Fruit fly (Drosophila melanogaster): ENCODE data around the gene Mhcl.

The Mhcl gene

DNA sequence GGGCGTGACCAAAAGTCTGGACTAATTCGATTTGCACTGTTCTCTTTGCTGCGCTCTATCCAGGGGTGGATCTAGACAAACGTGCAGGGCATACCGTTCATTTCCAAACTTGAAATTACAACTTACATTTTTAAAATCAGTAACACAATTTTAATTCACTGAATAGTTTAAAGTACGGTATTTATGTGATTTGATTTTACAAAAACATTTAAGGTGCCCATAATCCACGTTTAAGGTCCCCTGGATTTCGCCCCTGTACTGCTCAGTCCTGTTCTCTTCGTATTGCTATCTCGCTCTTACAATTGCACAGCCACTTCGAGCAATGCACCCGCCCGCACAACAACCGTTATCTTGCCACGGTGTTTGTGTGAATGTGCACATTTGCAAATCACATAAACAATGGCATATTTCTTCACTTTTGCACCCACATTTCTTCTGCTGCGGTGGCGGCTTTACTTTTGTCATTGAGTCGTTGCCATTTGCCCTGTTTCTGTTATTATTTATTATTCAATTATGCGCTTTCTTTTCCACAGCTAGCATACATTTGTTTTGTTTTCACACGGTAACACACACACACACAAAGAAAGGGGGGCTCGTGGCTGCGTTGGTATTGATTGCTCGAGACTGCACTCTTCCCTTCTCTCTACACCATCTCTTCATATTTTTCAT is 766 bp downstream of the Mhcl start (continued):
- TF ChIP-seq pnt (GFP tag; optimal IDR thresholded peaks at IDR 0.05) (peak; percentile 83), CG9727 (GFP tag; optimal IDR thresholded peaks at IDR 0.05) (peak; percentile 83), Drgx (GFP tag; IDR thresholded peaks at IDR 0.05) (peak; percentile 99), Ada2b (GFP tag; IDR thresholded peaks at IDR 0.05) (peak; percentile 79), Dbx (GFP tag; IDR thresholded peaks at IDR 0.05) (0 out of 3 replicates have a peak, but pooled peaks have one; percentile 40), CG11093 (GFP tag; IDR thresholded peaks at IDR 0.05) (peak; percentile 67; the same call in 1 of the 3 replicates), dm (GFP tag; optimal IDR thresholded peaks at IDR 0.05) (peak; percentile 65), Gsc (GFP tag; IDR thresholded peaks at IDR 0.05) (no peak), pros (GFP tag; optimal IDR thresholded peaks at IDR 0.05) (no peak), her (GFP tag; optimal IDR thresholded peaks at IDR 0.05) (peak; percentile 31), CG8388 (GFP tag; optimal IDR thresholded peaks at IDR 0.05) (peak; percentile 71), CG15073 (GFP tag; optimal IDR thresholded peaks at IDR 0.05) (no peak), en (GFP tag; optimal IDR thresholded peaks at IDR 0.05) (peak; percentile 57), ems (GFP tag; optimal IDR thresholded peaks at IDR 0.05) (peak; percentile 58), CG1529 (GFP tag; optimal IDR thresholded peaks at IDR 0.05) (peak; percentile 72), CG2678 (tag; optimal IDR thresholded peaks at IDR 0.05) (peak; percentile 83), Hey (tag; optimal IDR thresholded peaks at IDR 0.05) (no peak), croc (GFP tag; conservative IDR thresholded peaks at IDR 0.05) (peak; percentile 84), D19A (tag; optimal IDR thresholded peaks at IDR 0.05) (peak; percentile 71), gro (GFP tag; optimal IDR thresholded peaks at IDR 0.05) (no peak), CG7745 (tag; optimal IDR thresholded peaks at IDR 0.05) (no peak), B-H2 (GFP tag; optimal IDR thresholded peaks at IDR 0.05) (no peak), hkb (optimal IDR thresholded peaks at IDR 0.05) (no peak), hkb (GFP tag; IDR thresholded peaks at IDR 0.05) (peak; percentile 84), bab2 (GFP tag; optimal IDR thresholded peaks at IDR 0.05) (peak; percentile 85), Elba2 (GFP tag; optimal IDR thresholded peaks at IDR 0.05) (no peak), org-1 (GFP tag; optimal IDR thresholded peaks at IDR 0.05) (peak; percentile 59), CG7786 (GFP tag; optimal IDR thresholded peaks at IDR 0.05) (peak; percentile 64), oc (tag; optimal IDR thresholded peaks at IDR 0.05) (peak; percentile 79), Chrac-16 (GFP tag; optimal IDR thresholded peaks at IDR 0.05) (peak; percentile 86), gsb (GFP tag; IDR thresholded peaks at IDR 0.05) (peak; percentile 54), CkIIα-i1 (GFP tag; IDR thresholded peaks at IDR 0.05) (no peak), Deaf1 (tag; optimal IDR thresholded peaks at IDR 0.05) (peak; percentile 1), CG10979 (tag; optimal IDR thresholded peaks at IDR 0.05) (peak; percentile 91), CG13424 (tag; optimal IDR thresholded peaks at IDR 0.05) (peak; percentile 74), CG32532 (GFP tag; IDR thresholded peaks at IDR 0.05) (peak; percentile 70), maf-S (GFP tag; optimal IDR thresholded peaks at IDR 0.05) (peak; percentile 67), CG6683 (GFP tag; optimal IDR thresholded peaks at IDR 0.05) (no peak), CG15269 (tag; optimal IDR thresholded peaks at IDR 0.05) (peak; percentile 59), CG17186 (GFP tag; optimal IDR thresholded peaks at IDR 0.05) (peak; percentile 40), CG18599 (GFP tag; optimal IDR thresholded peaks at IDR 0.05) (peak; percentile 62), PHDP (tag; optimal IDR thresholded peaks at IDR 0.05) (peak; percentile 63), CG10654 (GFP tag; optimal IDR thresholded peaks at IDR 0.05) (peak; percentile 50), CG8924 (tag; optimal IDR thresholded peaks at IDR 0.05) (peak; percentile 78), CG2120 (GFP tag; optimal IDR thresholded peaks at IDR 0.05) (peak; percentile 47), CG1233 (GFP tag; optimal IDR thresholded peaks at IDR 0.05) (peak; percentile 79), MESR4 (GFP tag; optimal IDR thresholded peaks at IDR 0.05) (no peak), sr (GFP tag; IDR thresholded peaks at IDR 0.05) (no peak), MBD-R2 (GFP tag; IDR thresholded peaks at IDR 0.05) (peak; percentile 12; the same call in 1 of the 2 replicates), cg (GFP tag; optimal IDR thresholded peaks at IDR 0.05) (peak; percentile 82), fd64A (GFP tag; optimal IDR thresholded peaks at IDR 0.05) (peak; percentile 50)
